Worm (Caenorhabditis elegans) whole organism, L3 larva: ENCODE results near the gene famh-161.

Experiments used
- aly-2 ChIP-seq: fragments of 150-350 bp; optimal IDR thresholded peaks from 2 replicates; lab custom pipeline; 2014; ENCODE audit warnings: missing biosample characterization, missing genetic modification characterization
- ama-1 ChIP-seq: fragments of 150-350 bp; optimal IDR thresholded peaks from 2 replicates; lab custom pipeline; 2018
- ceh-9 ChIP-seq: sonication (generic microtip); optimal IDR thresholded peaks from 2 replicates; lab custom pipeline; 2018; ENCODE audit warnings: missing biosample characterization, missing genetic modification characterization
- daf-12 ChIP-seq: fragments of 150-350 bp; optimal IDR thresholded peaks from 2 replicates; lab custom pipeline; 2014; ENCODE audit warnings: missing biosample characterization, missing genetic modification reagents, missing genetic modification characterization
- egl-27 ChIP-seq: sonication (generic microtip); optimal IDR thresholded peaks from 4 replicates; lab custom pipeline; 2017; ENCODE audit warnings: missing biosample characterization, missing genetic modification reagents, missing genetic modification characterization
- egl-5 ChIP-seq: fragments of 150-350 bp; optimal IDR thresholded peaks from 2 replicates; lab custom pipeline; 2017; ENCODE audit warnings: missing biosample characterization, missing genetic modification reagents, missing genetic modification characterization, inconsistent platforms
- elt-1 ChIP-seq: fragments of 150-350 bp; optimal IDR thresholded peaks from 2 replicates; lab custom pipeline; 2014; ENCODE audit warnings: missing biosample characterization, missing genetic modification characterization
- elt-2 ChIP-seq: sonication (generic microtip); optimal IDR thresholded peaks from 2 replicates; lab custom pipeline; 2016; ENCODE audit warnings: missing genetic modification reagents, mild to moderate bottlenecking, missing genetic modification characterization, missing compliant biosample characterization
- elt-3 ChIP-seq, 3 experiments: fragments of 150-350 bp in 1 of 3; sonication (generic microtip) in 2 of 3; optimal IDR thresholded peaks; 2 replicates in 2 of 3; 4 replicates in 1 of 3; lab custom pipeline; 2014 to 2017; ENCODE audit warnings: missing biosample characterization in 3 of 3, missing genetic modification characterization in 3 of 3
- eor-1 ChIP-seq, 2 experiments: fragments of 150-350 bp; optimal IDR thresholded peaks; 2 replicates each; lab custom pipeline; 2014 to 2018; ENCODE audit warnings: missing biosample characterization in 2 of 2, missing genetic modification characterization in 2 of 2
- fkh-10 ChIP-seq: sonication (generic microtip); optimal IDR thresholded peaks from 2 replicates; lab custom pipeline; 2017; ENCODE audit warnings: missing biosample characterization, missing genetic modification reagents, missing genetic modification characterization
- fkh-2 ChIP-seq: fragments of 150-350 bp; optimal IDR thresholded peaks from 2 replicates; lab custom pipeline; 2014; ENCODE audit warnings: missing biosample characterization, missing genetic modification reagents, missing genetic modification characterization
- hmg-11 ChIP-seq: sonication (generic microtip); optimal IDR thresholded peaks from 2 replicates; lab custom pipeline; 2016; ENCODE audit warnings: missing genetic modification characterization, missing compliant biosample characterization
- jun-1 ChIP-seq: fragments of 150-350 bp; optimal IDR thresholded peaks from 2 replicates; lab custom pipeline; 2014; ENCODE audit warnings: missing biosample characterization, missing genetic modification reagents, missing genetic modification characterization
- lin-15B ChIP-seq: fragments of 150-350 bp; optimal IDR thresholded peaks from 2 replicates; lab custom pipeline; 2014; ENCODE audit warnings: missing biosample characterization, missing genetic modification characterization
- lin-39 ChIP-seq: fragments of 150-350 bp; optimal IDR thresholded peaks from 2 replicates; lab custom pipeline; 2018; ENCODE audit warnings: missing biosample characterization, missing genetic modification reagents, missing genetic modification characterization
- lsy-12 ChIP-seq: sonication (generic microtip); optimal IDR thresholded peaks from 2 replicates; lab custom pipeline; 2016; ENCODE audit warnings: mild to moderate bottlenecking, missing genetic modification characterization, missing compliant biosample characterization
- mdl-1 ChIP-seq: fragments of 150-350 bp; optimal IDR thresholded peaks from 2 replicates; lab custom pipeline; 2014; ENCODE audit warnings: missing biosample characterization, missing genetic modification characterization
- nfya-1 ChIP-seq: sonication (generic microtip); optimal IDR thresholded peaks from 2 replicates; lab custom pipeline; 2017; ENCODE audit warnings: missing genetic modification characterization, mild to moderate bottlenecking, missing compliant biosample characterization, antibody characterized with exemption, moderate library complexity; ENCODE audit not compliant: insufficient read depth
- nhr-12 ChIP-seq: fragments of 150-350 bp; optimal IDR thresholded peaks from 2 replicates; lab custom pipeline; 2014; ENCODE audit warnings: missing biosample characterization, missing genetic modification characterization
- nhr-237 ChIP-seq: fragments of 150-350 bp; optimal IDR thresholded peaks from 2 replicates; lab custom pipeline; 2014; ENCODE audit warnings: missing biosample characterization, missing genetic modification characterization
- nhr-25 ChIP-seq: sonication (generic microtip); optimal IDR thresholded peaks from 2 replicates; lab custom pipeline; 2017; ENCODE audit warnings: missing biosample characterization, missing genetic modification characterization
- nhr-28 ChIP-seq: fragments of 150-350 bp; optimal IDR thresholded peaks from 2 replicates; lab custom pipeline; 2014; ENCODE audit warnings: missing biosample characterization, missing genetic modification characterization
- nhr-43 ChIP-seq: sonication (generic microtip); optimal IDR thresholded peaks from 2 replicates; lab custom pipeline; 2016; ENCODE audit warnings: mild to moderate bottlenecking, missing genetic modification characterization, missing compliant biosample characterization; ENCODE audit not compliant: poor library complexity, severe bottlenecking
- nhr-76 ChIP-seq: fragments of 150-350 bp; sonication (generic microtip); optimal IDR thresholded peaks from 5 replicates; lab custom pipeline; 2014; ENCODE audit warnings: missing biosample characterization, missing genetic modification characterization
- pha-4 ChIP-seq: fragments of 150-350 bp; optimal IDR thresholded peaks from 2 replicates; lab custom pipeline; 2014; ENCODE audit warnings: missing biosample characterization, missing genetic modification reagents, missing genetic modification characterization
- pqm-1 ChIP-seq: fragments of 150-350 bp; optimal IDR thresholded peaks from 2 replicates; lab custom pipeline; 2017; ENCODE audit warnings: missing biosample characterization, missing genetic modification characterization, inconsistent platforms
- sea-2 ChIP-seq: fragments of 150-350 bp; sonication (generic microtip); optimal IDR thresholded peaks from 4 replicates; lab custom pipeline; 2014; ENCODE audit warnings: missing biosample characterization, missing genetic modification reagents, missing genetic modification characterization
- snpc-4 ChIP-seq: fragments of 150-350 bp; optimal IDR thresholded peaks from 2 replicates; lab custom pipeline; 2014; ENCODE audit warnings: missing biosample characterization, missing genetic modification characterization
- tbx-2 ChIP-seq: sonication (generic microtip); optimal IDR thresholded peaks from 2 replicates; lab custom pipeline; 2016; ENCODE audit warnings: mild to moderate bottlenecking, missing genetic modification characterization, missing compliant biosample characterization
- unc-62 ChIP-seq: fragments of 150-350 bp; sonication (generic microtip); optimal IDR thresholded peaks from 4 replicates; lab custom pipeline; 2014; ENCODE audit warnings: missing biosample characterization, missing genetic modification reagents, missing genetic modification characterization
- zag-1 ChIP-seq: fragments of 150-350 bp; optimal IDR thresholded peaks from 2 replicates; lab custom pipeline; 2014; ENCODE audit warnings: missing biosample characterization, missing genetic modification characterization
- ztf-4 ChIP-seq: fragments of 150-350 bp; optimal IDR thresholded peaks from 2 replicates; lab custom pipeline; 2014; ENCODE audit warnings: missing biosample characterization, missing genetic modification characterization

famh-161 gene

DNA sequence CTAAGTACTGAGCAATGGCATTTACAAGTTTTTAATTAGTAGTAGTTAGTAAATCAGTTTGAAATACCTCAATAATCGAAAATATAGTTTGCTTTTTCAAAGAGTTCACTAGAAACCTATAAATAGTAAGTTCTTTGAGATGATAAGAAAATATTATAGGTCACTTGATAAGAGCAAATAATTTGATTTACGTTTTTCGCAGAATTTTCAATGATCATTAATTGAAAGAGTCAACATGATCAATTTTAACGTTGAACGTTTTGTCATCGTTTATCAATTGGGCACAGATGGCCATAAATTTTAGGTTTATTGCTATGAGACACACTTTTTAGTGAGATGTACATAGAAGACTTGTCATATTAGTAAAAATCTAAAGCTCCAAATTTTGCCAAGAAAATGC is 11.8 kb upstream of the famh-161 start:
- TF ChIP-seq elt-2 (tag; lab: Kevin White, UChicago) (peak; percentile 41), nhr-76 (no peak), elt-1 (no peak), lsy-12 (tag; lab: Kevin White, UChicago) (no peak), daf-12 (tag; lab: Kevin White, UChicago) (no peak), nfya-1 (tag; lab: Kevin White, UChicago) (no peak), mdl-1 (tag; lab: Kevin White, UChicago) (no peak), pha-4 (peak; percentile 53), pqm-1 (tag; lab: Kevin White, UChicago) (peak; percentile 71), eor-1 (tag; optimal IDR thresholded peaks at IDR 0.05; lab: Kevin White, UChicago) (no peak)

DNA sequence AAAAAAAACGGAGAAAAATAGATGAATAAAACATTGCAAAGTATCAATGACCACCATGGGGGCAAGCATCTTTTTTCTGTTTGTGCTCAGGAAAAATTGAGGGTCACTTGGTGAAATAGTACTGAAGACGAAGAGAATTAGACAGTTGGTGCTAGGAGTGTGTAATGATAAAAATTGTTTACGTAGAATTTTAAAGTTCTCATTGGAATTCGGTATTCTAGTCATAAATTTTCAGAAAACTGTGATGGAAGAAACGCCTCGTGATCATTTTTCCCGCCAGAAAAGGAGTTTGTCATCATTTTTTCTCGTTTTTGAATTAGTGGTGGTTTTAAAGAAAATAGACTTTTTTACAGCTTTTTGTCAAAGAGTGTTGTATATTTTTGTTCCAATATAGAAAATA is 10.6 kb upstream of the famh-161 start:
- TF ChIP-seq pha-4 (peak; percentile 16), elt-2 (tag; lab: Kevin White, UChicago) (peak; percentile 13), nhr-76 (no peak)

DNA sequence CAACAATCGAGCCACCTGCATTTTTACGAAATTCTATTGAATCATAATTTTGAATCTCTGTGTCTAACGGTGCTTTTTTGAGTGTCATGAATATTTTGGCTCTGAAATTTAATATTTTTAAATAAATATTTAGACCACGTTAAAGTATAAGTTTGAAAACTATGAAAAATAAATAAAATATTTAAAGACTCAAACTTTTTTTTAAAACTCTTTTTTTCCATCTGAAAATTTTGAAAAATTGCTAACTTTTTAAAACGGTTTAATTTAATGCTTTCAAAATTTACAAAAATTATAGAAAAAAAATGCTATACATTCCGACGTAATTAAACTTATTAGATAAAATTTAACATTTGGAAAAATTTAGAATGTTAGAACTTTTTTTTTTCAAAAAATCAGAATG is 10.1 kb upstream of the famh-161 start, which contains the start of gene slc-36.3:
Gene slc-36.3 (minus strand): TSS at position 101 of the 400 bp plus-strand sequence.
- TF ChIP-seq lin-39: no peak
- TF ChIP-seq egl-5 (tag; lab: Kevin White, UChicago): no peak
- no peak for TF ChIP-seq fkh-2 (tag; lab: Kevin White, UChicago)
- TF ChIP-seq zag-1 (tag; lab: Kevin White, UChicago): no peak
- no peak for TF ChIP-seq tbx-2 (tag; lab: Kevin White, UChicago)
- TF ChIP-seq, all 47 proteins: peak for 0

DNA sequence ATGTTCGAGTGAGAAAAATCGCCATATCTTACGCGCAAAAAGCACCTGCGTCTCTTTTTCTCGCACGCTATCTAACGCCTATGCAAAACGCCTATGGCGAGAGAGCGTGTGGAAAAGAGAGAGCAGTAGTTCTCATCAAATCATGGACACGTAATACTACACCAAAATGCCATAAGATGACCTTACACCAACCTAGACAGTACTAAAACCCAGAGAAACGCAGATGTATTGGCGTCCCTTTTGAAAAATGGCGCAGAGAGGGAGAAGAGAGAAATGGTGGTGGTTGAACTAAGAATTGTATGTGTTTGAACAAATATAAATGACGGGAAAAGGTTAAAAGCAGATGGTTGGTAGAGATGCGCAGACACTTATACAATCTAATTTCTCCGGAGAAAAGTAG is 5.1 kb upstream of the famh-161 start, which contains the start of gene Y38H6C.16:
Gene Y38H6C.16 (minus strand): TSS at position 293 of the 400 bp plus-strand sequence.
- TF ChIP-seq nhr-12 (tag; lab: Kevin White, UChicago) (no peak), pqm-1 (tag; lab: Kevin White, UChicago) (no peak), fkh-10 (GFP tag; lab: Kevin White, UChicago) (no peak), mdl-1 (tag; lab: Kevin White, UChicago) (no peak), hmg-11 (no peak), nhr-25 (tag; lab: Kevin White, UChicago) (peak; percentile 49), elt-1 (no peak)

DNA sequence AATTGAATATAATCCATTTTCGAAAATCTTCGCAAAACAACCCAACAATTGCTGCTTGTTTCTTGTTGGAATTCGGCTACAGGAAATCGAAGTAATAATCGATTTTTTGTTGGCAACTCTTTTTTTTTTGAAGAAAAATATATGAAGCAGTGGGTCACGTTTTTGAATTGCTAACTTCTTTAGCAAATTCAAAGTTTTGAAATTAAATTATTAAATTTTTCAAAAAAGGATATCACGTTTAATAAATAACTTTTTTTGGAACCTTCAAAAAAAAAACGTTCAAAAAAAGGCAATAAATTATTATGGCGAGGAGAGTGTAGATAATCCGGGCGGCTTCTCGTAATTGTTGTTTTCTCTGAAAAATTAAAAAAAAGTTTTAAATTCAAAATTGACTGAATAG is 2.2 kb upstream of the famh-161 start, which contains the start of gene Y38H6C.15:
Gene Y38H6C.15 (minus strand): TSS at position 101 of the 400 bp plus-strand sequence.
- no peak for TF ChIP-seq pqm-1 (tag; lab: Kevin White, UChicago)
- TF ChIP-seq elt-2 (tag; lab: Kevin White, UChicago): no peak
- TF ChIP-seq fkh-2 (tag; lab: Kevin White, UChicago): no peak
- no peak for TF ChIP-seq unc-62 (GFP tag; lab: Kevin White, UChicago)
- TF ChIP-seq elt-3 (tag; optimal IDR thresholded peaks at IDR 0.05; lab: Kevin White, UChicago): no peak
- no peak for TF ChIP-seq egl-5 (tag; lab: Kevin White, UChicago)
- TF ChIP-seq mdl-1 (tag; lab: Kevin White, UChicago): no peak
- TF ChIP-seq nhr-237 (tag; lab: Kevin White, UChicago): no peak
- no peak for TF ChIP-seq jun-1 (tag; lab: Kevin White, UChicago)
- no peak for TF ChIP-seq nhr-28 (tag; lab: Kevin White, UChicago)
- TF ChIP-seq egl-27: no peak
- no peak for TF ChIP-seq aly-2 (tag; lab: Kevin White, UChicago)
- TF ChIP-seq lin-15B (tag; lab: Kevin White, UChicago): no peak
- no peak for TF ChIP-seq ceh-9 (tag; lab: Kevin White, UChicago)
- TF ChIP-seq nhr-43 (tag; lab: Kevin White, UChicago): no peak

DNA sequence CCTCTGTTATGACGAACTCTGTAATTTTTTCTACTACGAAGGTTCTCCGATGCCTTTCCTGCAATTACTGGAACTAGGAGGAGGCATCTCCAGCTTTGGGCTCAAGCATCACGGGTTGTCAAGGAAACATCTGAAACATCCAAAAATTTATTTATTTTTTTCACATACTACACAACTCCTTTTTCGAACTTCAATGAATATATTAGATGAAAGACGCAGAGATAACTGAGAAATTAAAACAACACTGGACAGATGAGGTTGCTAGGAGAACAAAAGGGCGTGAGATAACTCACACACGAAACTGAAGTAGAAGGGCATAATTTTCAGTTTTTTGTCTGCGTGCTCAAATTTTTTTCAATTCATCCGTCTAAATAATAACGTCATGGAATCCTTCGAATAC is 6.5 kb downstream of the famh-161 start, which contains the start of gene Y38H6C.13:
Gene Y38H6C.13 (plus strand): TSS at position 301 of the 400 bp plus-strand sequence.
- TF ChIP-seq sea-2 (GFP tag; lab: Kevin White, UChicago) (no peak), ztf-4 (tag; lab: Kevin White, UChicago) (no peak), lsy-12 (tag; lab: Kevin White, UChicago) (no peak), ama-1 (lab: Kevin White, UChicago) (no peak), snpc-4 (tag; lab: Kevin White, UChicago) (no peak)
